Worm (Caenorhabditis elegans) whole organism, early embryonic: ENCODE measurements around the gene gei-4.

ENCODE experiments used
- B0310.2 ChIP-seq: sonication (generic microtip); optimal IDR thresholded peaks from 2 replicates; lab custom pipeline; 2016; ENCODE audit warnings: mild to moderate bottlenecking, missing genetic modification characterization, missing compliant biosample characterization
- F13C5.2 ChIP-seq: sonication (generic microtip); optimal IDR thresholded peaks from 2 replicates; lab custom pipeline; 2017; ENCODE audit warnings: mild to moderate bottlenecking, missing genetic modification characterization, inconsistent platforms, missing compliant biosample characterization
- aly-1 ChIP-seq: sonication (generic microtip); optimal IDR thresholded peaks from 2 replicates; lab custom pipeline; 2016; ENCODE audit warnings: missing genetic modification characterization, missing compliant biosample characterization
- ama-1 ChIP-seq: fragments of 150-350 bp; optimal IDR thresholded peaks from 2 replicates; lab custom pipeline; 2014
- ceh-13 ChIP-seq: fragments of 200-800 bp; sonication (Bioruptor generic); optimal IDR thresholded peaks from 2 replicates; lab custom pipeline; 2018; ENCODE audit warnings: mild to moderate bottlenecking, missing genetic modification characterization, missing compliant biosample characterization
- ceh-36 ChIP-seq: sonication (generic microtip); optimal IDR thresholded peaks from 2 replicates; lab custom pipeline; 2016; ENCODE audit warnings: missing genetic modification characterization, inconsistent platforms, missing compliant biosample characterization
- ets-7 ChIP-seq: sonication (generic microtip); optimal IDR thresholded peaks from 2 replicates; lab custom pipeline; 2016; ENCODE audit warnings: missing genotype, missing genetic modification characterization, missing compliant biosample characterization
- flt-1 ChIP-seq: fragments of 200-800 bp; sonication (Bioruptor generic); IDR thresholded peaks from 2 replicates; pipeline ENCODE4 v1.3.6; 2022; ENCODE audit warnings: missing genetic modification characterization, missing compliant biosample characterization
- hmbx-1 ChIP-seq: sonication (generic microtip); optimal IDR thresholded peaks from 2 replicates; lab custom pipeline; 2016; ENCODE audit warnings: mild to moderate bottlenecking, missing genetic modification characterization, missing compliant biosample characterization
- hmg-4 ChIP-seq: fragments of 200-800 bp; sonication (Bioruptor generic); optimal IDR thresholded peaks from 2 replicates; lab custom pipeline; 2018; ENCODE audit warnings: mild to moderate bottlenecking, missing genetic modification characterization, missing compliant biosample characterization
- hnd-1 ChIP-seq: sonication (generic microtip); optimal IDR thresholded peaks from 2 replicates; lab custom pipeline; 2016; ENCODE audit warnings: missing genetic modification characterization, missing compliant biosample characterization
- pes-1 ChIP-seq: fragments of 200-800 bp; sonication (Bioruptor generic); IDR thresholded peaks from 2 replicates; pipeline ENCODE4 v1.3.6; 2022; ENCODE audit warnings: missing genetic modification reagents, missing genetic modification characterization, missing compliant biosample characterization
- scrt-1 ChIP-seq: fragments of 200-800 bp; sonication (Bioruptor generic); IDR thresholded peaks from 2 replicates; pipeline ENCODE4 v1.3.6; 2022; ENCODE audit warnings: missing genetic modification characterization, missing compliant biosample characterization
- sea-1 ChIP-seq: fragments of 200-800 bp; sonication (Bioruptor generic); conservative IDR thresholded peaks from 2 replicates; pipeline ENCODE4 v1.3.6; 2022; ENCODE audit warnings: missing genetic modification characterization, missing compliant biosample characterization
- tbx-11 ChIP-seq: fragments of 200-800 bp; sonication (Bioruptor generic); IDR thresholded peaks from 2 replicates; pipeline ENCODE4 v1.3.6; 2022; ENCODE audit warnings: missing genetic modification characterization, missing compliant biosample characterization
- tbx-37 ChIP-seq: fragments of 200-800 bp; sonication (Bioruptor generic); conservative IDR thresholded peaks from 2 replicates; pipeline ENCODE4 v1.3.6; 2022; ENCODE audit warnings: missing genetic modification reagents, missing genetic modification characterization, missing compliant biosample characterization
- tra-4 ChIP-seq: sonication (generic microtip); optimal IDR thresholded peaks from 2 replicates; lab custom pipeline; 2017; ENCODE audit warnings: missing genetic modification characterization, missing compliant biosample characterization

Gene gei-4

ce11 chrIII:347351-347750 is 7.2 kb downstream of the gei-4 start:
- TF ChIP-seq tra-4 (tag; lab: Kevin White, UChicago) (no peak), ceh-36 (no peak), B0310.2 (tag; lab: Kevin White, UChicago) (no peak), tbx-11 (no peak), ama-1 (no peak), F13C5.2 (tag; lab: Kevin White, UChicago) (no peak), hmbx-1 (no peak), ceh-13 (GFP tag; lab: Kevin White, UChicago) (no peak), sea-1 (GFP tag; lab: Robert Waterston, UW) (no peak), aly-1 (tag; lab: Kevin White, UChicago) (no peak), pes-1 (GFP tag; lab: Robert Waterston, UW) (no peak), hnd-1 (tag; lab: Kevin White, UChicago) (no peak), tbx-37 (no peak), flt-1 (no peak), hmg-4 (GFP tag; lab: Kevin White, UChicago) (no peak), ets-7 (no peak), scrt-1 (no peak)

ce11 chrIII:346942-347341 is 7.7 kb downstream of the gei-4 start:
- TF ChIP-seq hmg-4 (GFP tag; lab: Kevin White, UChicago) (peak; percentile 39), pes-1 (GFP tag; lab: Robert Waterston, UW) (no peak)

- TF ChIP-seq hmg-4 (GFP tag; lab: Kevin White, UChicago) (peak; percentile 3), ceh-36 (no peak)
Measured at ce11 chrIII:345503-345902, 9.1 kb downstream of the gei-4 start.

- TF ChIP-seq pes-1 (GFP tag; lab: Robert Waterston, UW) (0 out of 2 replicates have a peak, but pooled peaks have one; percentile 28), hmg-4 (GFP tag; lab: Kevin White, UChicago) (no peak)
Measured at ce11 chrIII:344322-344721, 10.3 kb downstream of the gei-4 start.

- TF ChIP-seq ama-1 (peak; percentile 54), B0310.2 (tag; lab: Kevin White, UChicago) (peak; percentile 27), ceh-36 (no peak), ceh-13 (GFP tag; lab: Kevin White, UChicago) (no peak), hnd-1 (tag; lab: Kevin White, UChicago) (peak; percentile 2), F13C5.2 (tag; lab: Kevin White, UChicago) (peak; percentile 19)
Measured at ce11 chrIII:343346-344220, 11.0 kb downstream of the gei-4 start.

- no peak for TF ChIP-seq hnd-1 (tag; lab: Kevin White, UChicago)
- TF ChIP-seq pes-1 (GFP tag; lab: Robert Waterston, UW), result no peak
- TF ChIP-seq tbx-11, result no peak
- TF ChIP-seq ceh-13 (GFP tag; lab: Kevin White, UChicago), result no peak
- no peak for TF ChIP-seq scrt-1
- TF ChIP-seq ets-7, result no peak
- no peak for TF ChIP-seq flt-1
- no peak for TF ChIP-seq tbx-37
- no peak for TF ChIP-seq tra-4 (tag; lab: Kevin White, UChicago)
- TF ChIP-seq ama-1, result no peak
- TF ChIP-seq ceh-36, result no peak
Measured at ce11 chrIII:343141-343345, 11.6 kb downstream of the gei-4 start, which contains the start of gene Y50D7A.8. Gene Y50D7A.8 (minus strand): TSS chrIII:343241.

ce11 chrIII:315160-315559 is 39.4 kb downstream of the gei-4 start, which contains the start of gene Y50D7A.10:
Gene Y50D7A.10 (plus strand): TSS chrIII:315460.
- TF ChIP-seq tbx-37 (no peak), hmbx-1 (no peak), ceh-36 (no peak), tbx-11 (no peak)

- no peak for TF ChIP-seq scrt-1
- no peak for TF ChIP-seq tbx-37
- TF ChIP-seq ama-1, result no peak
Measured at ce11 chrIII:312873-313272, 41.7 kb downstream of the gei-4 start.

ce11 chrIII:311174-311573 is 43.4 kb downstream of the gei-4 start:
- TF ChIP-seq sea-1 (GFP tag; lab: Robert Waterston, UW) (0 out of 2 replicates have a peak, but pooled peaks have one; percentile 53), ets-7 (no peak)

ce11 chrIII:304564-304963 is 50.0 kb downstream of the gei-4 start:
- TF ChIP-seq sea-1 (GFP tag; lab: Robert Waterston, UW) (no peak), tbx-37 (no peak), hmg-4 (GFP tag; lab: Kevin White, UChicago) (no peak), tbx-11 (no peak), pes-1 (GFP tag; lab: Robert Waterston, UW) (no peak), ets-7 (no peak), ceh-13 (GFP tag; lab: Kevin White, UChicago) (no peak), scrt-1 (no peak), aly-1 (tag; lab: Kevin White, UChicago) (no peak), B0310.2 (tag; lab: Kevin White, UChicago) (no peak), tra-4 (tag; lab: Kevin White, UChicago) (no peak), F13C5.2 (tag; lab: Kevin White, UChicago) (no peak), ceh-36 (no peak), hmbx-1 (no peak), flt-1 (no peak)
